Worm (Caenorhabditis elegans) whole organism, L2 larva: ENCODE measurements around the gene K04C1.5.

Experiments
- C34F6.9 ChIP-seq: fragments of 150-350 bp; optimal IDR thresholded peaks from 2 replicates; lab custom pipeline; 2014; ENCODE audit warnings: missing biosample characterization, missing genetic modification characterization
- F13H6.1 ChIP-seq: sonication (generic microtip); optimal IDR thresholded peaks from 2 replicates; lab custom pipeline; 2016; ENCODE audit warnings: missing genetic modification characterization, missing compliant biosample characterization
- R02D3.7 ChIP-seq: fragments of 150-350 bp; optimal IDR thresholded peaks from 2 replicates; lab custom pipeline; 2014; ENCODE audit warnings: missing biosample characterization, missing genetic modification characterization
- ZK546.5 ChIP-seq: sonication (generic microtip); optimal IDR thresholded peaks from 2 replicates; lab custom pipeline; 2017; ENCODE audit warnings: missing biosample characterization, missing genetic modification characterization
- alr-1 ChIP-seq: fragments of 150-350 bp; optimal IDR thresholded peaks from 2 replicates; lab custom pipeline; 2014; ENCODE audit warnings: missing biosample characterization, missing genetic modification characterization
- aly-2 ChIP-seq: fragments of 150-350 bp; optimal IDR thresholded peaks from 2 replicates; lab custom pipeline; 2014; ENCODE audit warnings: missing biosample characterization, missing genetic modification characterization
- ama-1 ChIP-seq: fragments of 150-350 bp; optimal IDR thresholded peaks from 2 replicates; lab custom pipeline; 2018; ENCODE audit warnings: inconsistent platforms
- blmp-1 ChIP-seq: sonication (generic microtip); optimal IDR thresholded peaks from 2 replicates; lab custom pipeline; 2017; ENCODE audit warnings: missing genetic modification characterization, mild to moderate bottlenecking, missing compliant biosample characterization, antibody characterized with exemption, moderate library complexity; ENCODE audit not compliant: insufficient read depth
- ceh-82 ChIP-seq: fragments of 150-350 bp; optimal IDR thresholded peaks from 2 replicates; lab custom pipeline; 2014; ENCODE audit warnings: missing biosample characterization, missing genetic modification characterization
- crh-2 ChIP-seq: sonication (generic microtip); optimal IDR thresholded peaks from 2 replicates; lab custom pipeline; 2017; ENCODE audit warnings: missing biosample characterization, missing genetic modification characterization
- egl-27 ChIP-seq: sonication (generic microtip); optimal IDR thresholded peaks from 3 replicates; lab custom pipeline; 2017; ENCODE audit warnings: missing biosample characterization, missing genetic modification reagents, missing genetic modification characterization
- elt-3 ChIP-seq: sonication (generic microtip); optimal IDR thresholded peaks from 2 replicates; lab custom pipeline; 2017; ENCODE audit warnings: missing biosample characterization, missing genetic modification characterization
- fos-1 ChIP-seq: fragments of 150-350 bp; optimal IDR thresholded peaks from 2 replicates; lab custom pipeline; 2014; ENCODE audit warnings: missing biosample characterization, missing genetic modification characterization
- gmeb-1 ChIP-seq: fragments of 150-350 bp; optimal IDR thresholded peaks from 2 replicates; lab custom pipeline; 2014; ENCODE audit warnings: missing biosample characterization, missing genetic modification characterization
- lin-13 ChIP-seq: fragments of 150-350 bp; optimal IDR thresholded peaks from 2 replicates; lab custom pipeline; 2014; ENCODE audit warnings: missing biosample characterization, missing genetic modification reagents, missing genetic modification characterization
- lsy-2 ChIP-seq, 2 experiments: fragments of 150-350 bp in 1 of 2; sonication (generic microtip) in 1 of 2; optimal IDR thresholded peaks; 2 replicates each; lab custom pipeline; 2014 to 2017; ENCODE audit warnings: missing biosample characterization in 2 of 2, missing genetic modification characterization in 2 of 2
- mab-5 ChIP-seq: fragments of 150-350 bp; optimal IDR thresholded peaks from 2 replicates; lab custom pipeline; 2014; ENCODE audit warnings: missing biosample characterization, missing genetic modification characterization
- mbf-1 ChIP-seq: sonication (generic microtip); optimal IDR thresholded peaks from 2 replicates; lab custom pipeline; 2017; ENCODE audit warnings: missing biosample characterization, missing genetic modification characterization
- nhr-10 ChIP-seq: sonication (generic microtip); optimal IDR thresholded peaks from 2 replicates; lab custom pipeline; 2017; ENCODE audit warnings: missing biosample characterization, missing genetic modification characterization
- nhr-11 ChIP-seq: fragments of 150-350 bp; optimal IDR thresholded peaks from 2 replicates; lab custom pipeline; 2014; ENCODE audit warnings: missing biosample characterization, missing genetic modification characterization
- nhr-129 ChIP-seq: fragments of 150-350 bp; optimal IDR thresholded peaks from 2 replicates; lab custom pipeline; 2014; ENCODE audit warnings: missing biosample characterization, missing genetic modification characterization
- nhr-21 ChIP-seq: fragments of 150-350 bp; optimal IDR thresholded peaks from 2 replicates; lab custom pipeline; 2014; ENCODE audit warnings: missing biosample characterization, missing genetic modification characterization
- nhr-23 ChIP-seq: fragments of 150-350 bp; optimal IDR thresholded peaks from 2 replicates; lab custom pipeline; 2014; ENCODE audit warnings: missing biosample characterization, missing genetic modification reagents, missing genetic modification characterization
- nhr-25 ChIP-seq: fragments of 150-350 bp; sonication (generic microtip); optimal IDR thresholded peaks from 3 replicates; lab custom pipeline; 2014; ENCODE audit warnings: missing biosample characterization, missing genetic modification characterization
- nhr-77 ChIP-seq: fragments of 150-350 bp; optimal IDR thresholded peaks from 2 replicates; lab custom pipeline; 2014; ENCODE audit warnings: missing biosample characterization, missing genetic modification characterization
- sem-4 ChIP-seq: fragments of 150-350 bp; optimal IDR thresholded peaks from 2 replicates; lab custom pipeline; 2014; ENCODE audit warnings: missing biosample characterization, missing genetic modification reagents, missing genetic modification characterization
- skn-1 ChIP-seq: sonication (generic microtip); optimal IDR thresholded peaks from 2 replicates; lab custom pipeline; 2017; ENCODE audit warnings: missing biosample characterization, missing genetic modification characterization
- sma-3 ChIP-seq: sonication (generic microtip); optimal IDR thresholded peaks from 2 replicates; lab custom pipeline; 2016; ENCODE audit warnings: missing genetic modification reagents, missing genetic modification characterization, missing compliant biosample characterization
- sma-9 ChIP-seq, 2 experiments: fragments of 150-350 bp in 1 of 2; sonication (generic microtip) in 1 of 2; optimal IDR thresholded peaks; 2 replicates each; lab custom pipeline; 2014 to 2016; ENCODE audit warnings: missing genetic modification characterization in 2 of 2, mild to moderate bottlenecking in 1 of 2, missing biosample characterization in 1 of 2, missing compliant biosample characterization in 1 of 2, missing genetic modification reagents in 1 of 2, moderate library complexity in 1 of 2
- unc-55 ChIP-seq: fragments of 150-350 bp; sonication (generic microtip); optimal IDR thresholded peaks from 3 replicates; lab custom pipeline; 2014; ENCODE audit warnings: missing biosample characterization, missing genetic modification reagents, missing genetic modification characterization
- unc-62 ChIP-seq: fragments of 150-350 bp; optimal IDR thresholded peaks from 2 replicates; lab custom pipeline; 2014; ENCODE audit warnings: missing biosample characterization, missing genetic modification reagents, missing genetic modification characterization
- zag-1 ChIP-seq: fragments of 150-350 bp; optimal IDR thresholded peaks from 2 replicates; lab custom pipeline; 2014; ENCODE audit warnings: missing biosample characterization, missing genetic modification characterization
- ztf-1 ChIP-seq: fragments of 200-800 bp; sonication (Bioruptor generic); conservative IDR thresholded peaks from 2 replicates; pipeline ENCODE4 v1.3.6; 2022; ENCODE audit warnings: missing genetic modification characterization, missing compliant biosample characterization
- ztf-11 ChIP-seq: sonication (generic microtip); optimal IDR thresholded peaks from 2 replicates; lab custom pipeline; 2017; ENCODE audit warnings: missing biosample characterization, missing genetic modification characterization
- ztf-4 ChIP-seq: fragments of 150-350 bp; optimal IDR thresholded peaks from 2 replicates; lab custom pipeline; 2014; ENCODE audit warnings: missing biosample characterization, missing genetic modification characterization

K04C1.5 gene

ce11 chrX:14234932-14235331 is 12.9 kb upstream of the K04C1.5 start, which contains the start of gene srg-37:
Gene srg-37, minus strand, starts transcription at chrX:14235032.
- TF ChIP-seq ztf-11 (tag; lab: Kevin White, UChicago) (no peak), R02D3.7 (no peak), skn-1 (tag; lab: Kevin White, UChicago) (no peak), sma-3 (GFP tag; lab: Kevin White, UChicago) (no peak), zag-1 (no peak), egl-27 (tag; lab: Kevin White, UChicago) (no peak), mab-5 (tag; lab: Kevin White, UChicago) (no peak), ztf-1 (GFP tag; lab: Robert Waterston, UW) (no peak), ztf-4 (tag; lab: Kevin White, UChicago) (no peak), sma-9 (GFP tag; optimal IDR thresholded peaks at IDR 0.05; lab: Kevin White, UChicago) (no peak), sma-9 (tag; optimal IDR thresholded peaks at IDR 0.05; lab: Kevin White, UChicago) (no peak), unc-55 (GFP tag; lab: Kevin White, UChicago) (no peak), nhr-129 (no peak), lin-13 (GFP tag; lab: Kevin White, UChicago) (no peak), nhr-21 (tag; lab: Kevin White, UChicago) (no peak), crh-2 (tag; lab: Kevin White, UChicago) (no peak)

- TF ChIP-seq sma-3 (GFP tag; lab: Kevin White, UChicago) = no peak
- no peak for TF ChIP-seq mbf-1 (tag; lab: Kevin White, UChicago)
- no peak for TF ChIP-seq ztf-11 (tag; lab: Kevin White, UChicago)
- no peak for TF ChIP-seq alr-1
- TF ChIP-seq crh-2 (tag; lab: Kevin White, UChicago) = no peak
- TF ChIP-seq F13H6.1 (tag; lab: Kevin White, UChicago) = no peak
- no peak for TF ChIP-seq nhr-11 (tag; lab: Kevin White, UChicago)
- no peak for TF ChIP-seq unc-62 (GFP tag; lab: Kevin White, UChicago)
- TF ChIP-seq nhr-23 = no peak
- TF ChIP-seq aly-2 = no peak
- no peak for TF ChIP-seq elt-3 (tag; lab: Kevin White, UChicago)
- TF ChIP-seq unc-55 (GFP tag; lab: Kevin White, UChicago) = no peak
- no peak for TF ChIP-seq nhr-129
- no peak for TF ChIP-seq ceh-82 (tag; lab: Kevin White, UChicago)
- TF ChIP-seq, all 48 proteins: peak for 0
Measured at ce11 chrX:14236121-14236824, 11.6 kb upstream of the K04C1.5 start.

ce11 chrX:14238291-14238758 is 9.5 kb upstream of the K04C1.5 start, which contains the start of gene K04C1.2:
Gene K04C1.2, plus strand, starts transcription at chrX:14238708.
- TF ChIP-seq fos-1 (tag; lab: Kevin White, UChicago) = peak; percentile 35
- TF ChIP-seq ZK546.5 (tag; lab: Kevin White, UChicago) = no peak
- no peak for TF ChIP-seq zag-1
- peak; percentile 15 for TF ChIP-seq sma-9 (GFP tag; optimal IDR thresholded peaks at IDR 0.05; lab: Kevin White, UChicago)
- no peak for TF ChIP-seq sma-9 (tag; optimal IDR thresholded peaks at IDR 0.05; lab: Kevin White, UChicago)
- no peak for TF ChIP-seq ama-1 (lab: Kevin White, UChicago)
- peak; percentile 79 for TF ChIP-seq nhr-129
- no peak for TF ChIP-seq nhr-10 (tag; lab: Kevin White, UChicago)
- no peak for TF ChIP-seq sem-4
- no peak for TF ChIP-seq R02D3.7
- TF ChIP-seq nhr-77 (tag; lab: Kevin White, UChicago) = no peak
- peak in 1 of 2 experiments; percentile 51 for TF ChIP-seq lsy-2 (tag; optimal IDR thresholded peaks at IDR 0.05; lab: Kevin White, UChicago)
- TF ChIP-seq lin-13 (GFP tag; lab: Kevin White, UChicago) = no peak
- peak; percentile 27 for TF ChIP-seq crh-2 (tag; lab: Kevin White, UChicago)
- peak; percentile 9 for TF ChIP-seq blmp-1 (tag; lab: Kevin White, UChicago)
- TF ChIP-seq F13H6.1 (tag; lab: Kevin White, UChicago) = peak; percentile 39
- peak; percentile 46 for TF ChIP-seq nhr-25
- TF ChIP-seq unc-55 (GFP tag; lab: Kevin White, UChicago) = peak; percentile 66
- no peak for TF ChIP-seq unc-62 (GFP tag; lab: Kevin White, UChicago)
- no peak for TF ChIP-seq gmeb-1 (tag; lab: Kevin White, UChicago)
- peak; percentile 78 for TF ChIP-seq C34F6.9 (tag; lab: Kevin White, UChicago)
